Worm (Caenorhabditis elegans) whole organism, early embryonic: ENCODE results near the gene W03B1.3.

Source experiments
- B0310.2 ChIP-seq: sonication (generic microtip); optimal IDR thresholded peaks from 2 replicates; lab custom pipeline; 2016; ENCODE audit warnings: mild to moderate bottlenecking, missing genetic modification characterization, missing compliant biosample characterization
- F13C5.2 ChIP-seq: sonication (generic microtip); optimal IDR thresholded peaks from 2 replicates; lab custom pipeline; 2017; ENCODE audit warnings: mild to moderate bottlenecking, missing genetic modification characterization, inconsistent platforms, missing compliant biosample characterization
- ama-1 ChIP-seq: fragments of 150-350 bp; optimal IDR thresholded peaks from 2 replicates; lab custom pipeline; 2014
- ceh-13 ChIP-seq: fragments of 200-800 bp; sonication (Bioruptor generic); optimal IDR thresholded peaks from 2 replicates; lab custom pipeline; 2018; ENCODE audit warnings: mild to moderate bottlenecking, missing genetic modification characterization, missing compliant biosample characterization
- ceh-36 ChIP-seq: sonication (generic microtip); optimal IDR thresholded peaks from 2 replicates; lab custom pipeline; 2016; ENCODE audit warnings: missing genetic modification characterization, inconsistent platforms, missing compliant biosample characterization
- ets-7 ChIP-seq: sonication (generic microtip); optimal IDR thresholded peaks from 2 replicates; lab custom pipeline; 2016; ENCODE audit warnings: missing genotype, missing genetic modification characterization, missing compliant biosample characterization
- flt-1 ChIP-seq: fragments of 200-800 bp; sonication (Bioruptor generic); IDR thresholded peaks from 2 replicates; pipeline ENCODE4 v1.3.6; 2022; ENCODE audit warnings: missing genetic modification characterization, missing compliant biosample characterization
- hmbx-1 ChIP-seq: sonication (generic microtip); optimal IDR thresholded peaks from 2 replicates; lab custom pipeline; 2016; ENCODE audit warnings: mild to moderate bottlenecking, missing genetic modification characterization, missing compliant biosample characterization
- hmg-4 ChIP-seq: fragments of 200-800 bp; sonication (Bioruptor generic); optimal IDR thresholded peaks from 2 replicates; lab custom pipeline; 2018; ENCODE audit warnings: mild to moderate bottlenecking, missing genetic modification characterization, missing compliant biosample characterization
- pes-1 ChIP-seq: fragments of 200-800 bp; sonication (Bioruptor generic); IDR thresholded peaks from 2 replicates; pipeline ENCODE4 v1.3.6; 2022; ENCODE audit warnings: missing genetic modification reagents, missing genetic modification characterization, missing compliant biosample characterization
- scrt-1 ChIP-seq: fragments of 200-800 bp; sonication (Bioruptor generic); IDR thresholded peaks from 2 replicates; pipeline ENCODE4 v1.3.6; 2022; ENCODE audit warnings: missing genetic modification characterization, missing compliant biosample characterization
- sea-1 ChIP-seq: fragments of 200-800 bp; sonication (Bioruptor generic); conservative IDR thresholded peaks from 2 replicates; pipeline ENCODE4 v1.3.6; 2022; ENCODE audit warnings: missing genetic modification characterization, missing compliant biosample characterization
- tbx-11 ChIP-seq: fragments of 200-800 bp; sonication (Bioruptor generic); IDR thresholded peaks from 2 replicates; pipeline ENCODE4 v1.3.6; 2022; ENCODE audit warnings: missing genetic modification characterization, missing compliant biosample characterization
- tbx-37 ChIP-seq: fragments of 200-800 bp; sonication (Bioruptor generic); conservative IDR thresholded peaks from 2 replicates; pipeline ENCODE4 v1.3.6; 2022; ENCODE audit warnings: missing genetic modification reagents, missing genetic modification characterization, missing compliant biosample characterization
- tra-4 ChIP-seq: sonication (generic microtip); optimal IDR thresholded peaks from 2 replicates; lab custom pipeline; 2017; ENCODE audit warnings: missing genetic modification characterization, missing compliant biosample characterization

W03B1.3 gene

ce11 chrIV:4284989-4285388 is 51.0 kb downstream of the W03B1.3 start:
- no peak for TF ChIP-seq ets-7 (tag; lab: Kevin White, UChicago)
- TF ChIP-seq tbx-11 (GFP tag; lab: Robert Waterston, UW): no peak
- TF ChIP-seq scrt-1 (GFP tag; lab: Robert Waterston, UW): no peak
- no peak for TF ChIP-seq hmg-4 (GFP tag; lab: Kevin White, UChicago)
- TF ChIP-seq pes-1 (GFP tag; lab: Robert Waterston, UW): no peak
- no peak for TF ChIP-seq ceh-36 (tag; lab: Kevin White, UChicago)
- no peak for TF ChIP-seq F13C5.2 (tag; lab: Kevin White, UChicago)
- no peak for TF ChIP-seq B0310.2
- no peak for TF ChIP-seq tbx-37
- TF ChIP-seq tra-4 (tag; lab: Kevin White, UChicago): no peak
- TF ChIP-seq flt-1 (GFP tag; lab: Robert Waterston, UW): no peak
- TF ChIP-seq sea-1 (GFP tag; lab: Robert Waterston, UW): no peak
- no peak for TF ChIP-seq hmbx-1 (tag; lab: Kevin White, UChicago)
- no peak for TF ChIP-seq ama-1
- TF ChIP-seq ceh-13: no peak

ce11 chrIV:4284020-4284419 is 52.0 kb downstream of the W03B1.3 start, which contains the start of gene F15E6.6:
Gene F15E6.6, minus strand, starts transcription at chrIV:4284120.
- TF ChIP-seq hmg-4 (GFP tag; lab: Kevin White, UChicago): no peak
- no peak for TF ChIP-seq ets-7 (tag; lab: Kevin White, UChicago)
- no peak for TF ChIP-seq B0310.2
- TF ChIP-seq pes-1 (GFP tag; lab: Robert Waterston, UW): no peak
